Worm (Caenorhabditis elegans) whole organism, L1 larva: ENCODE measurements around the gene C04F6.9.

Source experiments
- F16B12.6 ChIP-seq: fragments of 150-350 bp; optimal IDR thresholded peaks from 2 replicates; lab custom pipeline; 2014; ENCODE audit warnings: missing biosample characterization, missing genetic modification characterization
- alr-1 ChIP-seq: fragments of 200-800 bp; sonication (Bioruptor generic); optimal IDR thresholded peaks from 2 replicates; lab custom pipeline; 2018; ENCODE audit warnings: borderline replicate concordance, mild to moderate bottlenecking, missing genetic modification characterization, missing compliant biosample characterization
- ces-1 ChIP-seq: fragments of 150-350 bp; optimal IDR thresholded peaks from 2 replicates; lab custom pipeline; 2014; ENCODE audit warnings: missing biosample characterization, missing genetic modification reagents, missing genetic modification characterization
- efl-1 ChIP-seq, 4 experiments: fragments of 150-350 bp; optimal IDR thresholded peaks in 3 of 4; peaks in 1 of 4; 1 replicate in 1 of 4; 2 replicates in 3 of 4; lab custom pipeline; 2014; ENCODE audit warnings: missing biosample characterization in 2 of 4, missing genetic modification characterization in 2 of 4, missing genetic modification reagents in 2 of 4
- egl-13 ChIP-seq: sonication (generic microtip); optimal IDR thresholded peaks from 2 replicates; lab custom pipeline; 2016; ENCODE audit warnings: missing genotype, missing genetic modification reagents, missing genetic modification characterization, missing compliant biosample characterization
- fkh-8 ChIP-seq: sonication (generic microtip); optimal IDR thresholded peaks from 2 replicates; lab custom pipeline; 2016; ENCODE audit warnings: mild to moderate bottlenecking, missing genetic modification characterization, missing compliant biosample characterization
- grh-1 ChIP-seq: fragments of 200-800 bp; sonication (Bioruptor generic); IDR thresholded peaks from 2 replicates; pipeline ENCODE4 v1.3.6; 2022; ENCODE audit warnings: missing genetic modification reagents, missing genetic modification characterization, missing compliant biosample characterization
- lin-13 ChIP-seq: fragments of 150-350 bp; optimal IDR thresholded peaks from 2 replicates; lab custom pipeline; 2014; ENCODE audit warnings: missing biosample characterization, missing genetic modification reagents, missing genetic modification characterization
- lin-15B ChIP-seq: fragments of 150-350 bp; sonication (generic microtip); optimal IDR thresholded peaks from 3 replicates; lab custom pipeline; 2014; ENCODE audit warnings: missing biosample characterization, missing genetic modification characterization
- lsy-2 ChIP-seq, 2 experiments: fragments of 150-350 bp; optimal IDR thresholded peaks; 2 replicates each; lab custom pipeline; 2014; ENCODE audit warnings: missing biosample characterization in 2 of 2, missing genetic modification characterization in 2 of 2
- nhr-12 ChIP-seq: sonication (generic microtip); optimal IDR thresholded peaks from 2 replicates; lab custom pipeline; 2017; ENCODE audit warnings: missing biosample characterization, missing genetic modification characterization
- nhr-237 ChIP-seq: fragments of 150-350 bp; optimal IDR thresholded peaks from 2 replicates; lab custom pipeline; 2014; ENCODE audit warnings: missing biosample characterization, missing genetic modification characterization
- nhr-84 ChIP-seq: sonication (generic microtip); optimal IDR thresholded peaks from 2 replicates; lab custom pipeline; 2017; ENCODE audit warnings: missing biosample characterization, missing genetic modification characterization
- pax-3 ChIP-seq: fragments of 200-800 bp; sonication (Bioruptor generic); optimal IDR thresholded peaks from 2 replicates; lab custom pipeline; 2018; ENCODE audit warnings: mild to moderate bottlenecking, missing genetic modification characterization, moderate library complexity, missing compliant biosample characterization
- snpc-4 ChIP-seq: fragments of 150-350 bp; optimal IDR thresholded peaks from 2 replicates; lab custom pipeline; 2014; ENCODE audit warnings: missing biosample characterization, missing genetic modification characterization
- sox-4 ChIP-seq: sonication (generic microtip); optimal IDR thresholded peaks from 2 replicates; lab custom pipeline; 2016; ENCODE audit warnings: missing genetic modification characterization, missing compliant biosample characterization
- tbx-2 ChIP-seq: sonication (generic microtip); optimal IDR thresholded peaks from 2 replicates; lab custom pipeline; 2016; ENCODE audit warnings: missing genetic modification characterization, missing compliant biosample characterization
- tlp-1 ChIP-seq: fragments of 150-350 bp; optimal IDR thresholded peaks from 2 replicates; lab custom pipeline; 2014; ENCODE audit warnings: missing biosample characterization, missing genetic modification characterization
- unc-62 ChIP-seq: fragments of 150-350 bp; optimal IDR thresholded peaks from 2 replicates; lab custom pipeline; 2014; ENCODE audit warnings: missing biosample characterization, missing genetic modification reagents, missing genetic modification characterization
- zag-1 ChIP-seq: fragments of 150-350 bp; optimal IDR thresholded peaks from 2 replicates; lab custom pipeline; 2014; ENCODE audit warnings: missing biosample characterization, missing genetic modification characterization

The C04F6.9 gene

ce11 chrX:3451122-3451521 lies 49.3 kb downstream of the C04F6.9 start, which contains the start of gene ZK813.5:
Gene ZK813.5, minus strand, starts transcription at chrX:3451222.
- TF ChIP-seq zag-1 (tag; lab: Kevin White, UChicago) (no peak), nhr-84 (tag; lab: Kevin White, UChicago) (no peak), nhr-237 (tag; lab: Kevin White, UChicago) (no peak), lin-15B (tag; lab: Kevin White, UChicago) (no peak), efl-1 (optimal IDR thresholded peaks at IDR 0.05; lab: Kevin White, UChicago) (no peak), efl-1 (GFP tag; optimal IDR thresholded peaks at IDR 0.05 in 1 of 2; lab: Kevin White, UChicago) (no peak), lsy-2 (tag; optimal IDR thresholded peaks at IDR 0.05; lab: Kevin White, UChicago) (no peak), sox-4 (tag; lab: Kevin White, UChicago) (no peak), egl-13 (tag; lab: Kevin White, UChicago) (no peak), tbx-2 (no peak), alr-1 (no peak), ces-1 (no peak), nhr-12 (tag; lab: Kevin White, UChicago) (no peak), pax-3 (no peak), fkh-8 (tag; lab: Kevin White, UChicago) (no peak), lin-13 (no peak), grh-1 (GFP tag; lab: Robert Waterston, UW) (no peak), F16B12.6 (tag; lab: Kevin White, UChicago) (no peak), tlp-1 (no peak), snpc-4 (tag; lab: Kevin White, UChicago) (no peak), unc-62 (GFP tag; lab: Kevin White, UChicago) (no peak)
- TF ChIP-seq, all 84 proteins: peak for 0
